Fruit fly (Drosophila melanogaster) whole organism, embryonic: ENCODE data around the gene CG15296.

Source experiments
- Atf6 ChIP-seq: fragments of 200-800 bp; sonication (Bioruptor generic); IDR thresholded peaks from 2 replicates; pipeline ENCODE4 v1.3.6; 2022; ENCODE audit warnings: missing biosample characterization, missing genetic modification characterization
- CG10366 ChIP-seq: fragments of 200-800 bp; sonication (Bioruptor generic); IDR thresholded peaks from 2 replicates; pipeline ENCODE4 v1.3.6; 2022; ENCODE audit warnings: missing biosample characterization, missing genetic modification characterization
- CG11398 ChIP-seq: fragments of 200-800 bp; sonication (Bioruptor generic); optimal IDR thresholded peaks from 2 replicates; lab custom pipeline; 2016; ENCODE audit warnings: missing biosample characterization, missing genetic modification characterization
- CG12071 ChIP-seq: fragments of 200-800 bp; sonication (Bioruptor generic); optimal IDR thresholded peaks from 3 replicates; lab custom pipeline; 2018; ENCODE audit warnings: missing biosample characterization, mild to moderate bottlenecking, missing genetic modification characterization
- CG12391 ChIP-seq: fragments of 200-800 bp; sonication (Bioruptor generic); optimal IDR thresholded peaks from 3 replicates; lab custom pipeline; 2018; ENCODE audit warnings: missing biosample characterization, mild to moderate bottlenecking, missing genetic modification characterization, moderate library complexity
- CG12769 ChIP-seq: fragments of 200-800 bp; sonication (Bioruptor generic); optimal IDR thresholded peaks from 2 replicates; lab custom pipeline; 2019; ENCODE audit warnings: missing biosample characterization, mild to moderate bottlenecking, missing genetic modification characterization, moderate library complexity
- CG14014 ChIP-seq: fragments of 200-800 bp; sonication (Bioruptor generic); IDR thresholded peaks from 2 replicates; pipeline ENCODE4 v1.3.6; 2022; ENCODE audit warnings: missing biosample characterization, missing genetic modification characterization
- CG14860 ChIP-seq: fragments of 200-800 bp; sonication (Bioruptor generic); IDR thresholded peaks from 3 replicates; pipeline ENCODE4 v1.3.6; 2022; ENCODE audit warnings: missing biosample characterization, missing genetic modification characterization; ENCODE audit not compliant: partially characterized antibody
- CG17328 ChIP-seq: fragments of 200-800 bp; sonication (Bioruptor generic); IDR thresholded peaks from 2 replicates; pipeline ENCODE4 v1.3.6; 2022; ENCODE audit warnings: missing biosample characterization, missing genetic modification characterization
- CG17359 ChIP-seq: fragments of 200-800 bp; sonication (Bioruptor generic); optimal IDR thresholded peaks from 3 replicates; lab custom pipeline; 2018; ENCODE audit warnings: missing biosample characterization, mild to moderate bottlenecking, missing genetic modification characterization, moderate library complexity
- CG2120 ChIP-seq: fragments of 200-800 bp; sonication (Bioruptor generic); optimal IDR thresholded peaks from 3 replicates; lab custom pipeline; 2016; ENCODE audit warnings: missing biosample characterization, missing genetic modification characterization
- CG2678 ChIP-seq: fragments of 200-800 bp; sonication (Bioruptor generic); optimal IDR thresholded peaks from 3 replicates; lab custom pipeline; 2019; ENCODE audit warnings: missing biosample characterization, mild to moderate bottlenecking, missing genetic modification characterization, moderate library complexity
- CG30403 ChIP-seq: fragments of 200-800 bp; sonication (Bioruptor generic); optimal IDR thresholded peaks from 3 replicates; lab custom pipeline; 2016; ENCODE audit warnings: missing biosample characterization, missing genetic modification characterization
- CG32767 ChIP-seq: fragments of 200-800 bp; sonication (Bioruptor generic); IDR thresholded peaks from 2 replicates; pipeline ENCODE4 v1.3.6; 2022; ENCODE audit warnings: missing biosample characterization, missing genetic modification characterization
- CG34224 ChIP-seq: fragments of 200-800 bp; sonication (Bioruptor generic); IDR thresholded peaks from 3 replicates; pipeline ENCODE4 v1.3.6; 2022; ENCODE audit warnings: missing biosample characterization, missing genetic modification characterization; ENCODE audit not compliant: partially characterized antibody
- CG3726 ChIP-seq: fragments of 200-800 bp; sonication (Bioruptor generic); IDR thresholded peaks from 3 replicates; pipeline ENCODE4, ENCODE4 v1.3.6; 2022; ENCODE audit warnings: missing biosample characterization, missing genetic modification characterization
- CG6689 ChIP-seq: fragments of 200-800 bp; sonication (Bioruptor generic); IDR thresholded peaks from 2 replicates; pipeline ENCODE4 v1.3.6; 2022; ENCODE audit warnings: missing biosample characterization, missing genetic modification characterization
- CG7556 ChIP-seq: fragments of 200-800 bp; sonication (Bioruptor generic); optimal IDR thresholded peaks from 2 replicates; lab custom pipeline; 2017; ENCODE audit warnings: missing biosample characterization, mild to moderate bottlenecking, missing genetic modification characterization
- Fer2 ChIP-seq: fragments of 200-800 bp; sonication (Bioruptor generic); optimal IDR thresholded peaks from 2 replicates; lab custom pipeline; 2018; ENCODE audit warnings: missing biosample characterization, mild to moderate bottlenecking, missing genetic modification characterization, moderate library complexity
- HmgZ ChIP-seq: fragments of 200-800 bp; sonication (Bioruptor generic); optimal IDR thresholded peaks from 2 replicates; lab custom pipeline; 2018; ENCODE audit warnings: missing biosample characterization, mild to moderate bottlenecking, missing genetic modification characterization
- Hr39 ChIP-seq: fragments of >200 bp; optimal IDR thresholded peaks from 2 replicates; lab custom pipeline; 2017
- Nf-YC ChIP-seq: fragments of 200-800 bp; optimal IDR thresholded peaks from 3 replicates; lab custom pipeline; 2019; ENCODE audit warnings: missing biosample characterization, mild to moderate bottlenecking, missing genetic modification characterization, moderate library complexity
- PHDP ChIP-seq: fragments of 200-800 bp; sonication (Bioruptor generic); optimal IDR thresholded peaks from 3 replicates; lab custom pipeline; 2018; ENCODE audit warnings: missing biosample characterization, mild to moderate bottlenecking, missing genetic modification characterization, moderate library complexity
- Pdp1 ChIP-seq, 2 experiments: fragments of 200-800 bp; sonication (Bioruptor generic); optimal IDR thresholded peaks; 3 replicates each; lab custom pipeline; 2016; ENCODE audit warnings: missing biosample characterization in 2 of 2, missing genetic modification characterization in 2 of 2, mild to moderate bottlenecking in 1 of 2, moderate library complexity in 1 of 2
- Sox102F ChIP-seq: fragments of 200-800 bp; sonication (Bioruptor generic); optimal IDR thresholded peaks from 2 replicates; lab custom pipeline; 2018; ENCODE audit warnings: missing biosample characterization, mild to moderate bottlenecking, missing genetic modification characterization, moderate library complexity
- Sry-δ ChIP-seq: fragments of 200-800 bp; sonication (Bioruptor generic); optimal IDR thresholded peaks from 2 replicates; lab custom pipeline; 2016; ENCODE audit warnings: missing biosample characterization, missing genetic modification characterization
- dpn ChIP-seq, 2 experiments: fragments of 200-800 bp; sonication (Bioruptor generic); optimal IDR thresholded peaks; 3 replicates each; lab custom pipeline; 2016; ENCODE audit warnings: missing biosample characterization in 2 of 2, missing genetic modification characterization in 2 of 2
- dysf ChIP-seq: fragments of 200-800 bp; sonication (Bioruptor generic); IDR thresholded peaks from 3 replicates; pipeline ENCODE4 v1.3.6; 2022; ENCODE audit warnings: missing biosample characterization, missing genetic modification characterization
- eve ChIP-seq, 2 experiments: fragments of >200 bp; optimal IDR thresholded peaks; 2 replicates each; lab custom pipeline; 2017; ENCODE audit warnings: missing biosample characterization in 2 of 2, missing genetic modification characterization in 2 of 2
- fru ChIP-seq: fragments of >200 bp; optimal IDR thresholded peaks from 2 replicates; lab custom pipeline; 2017
- gro ChIP-seq: fragments of 200-800 bp; sonication (Bioruptor generic); optimal IDR thresholded peaks from 2 replicates; lab custom pipeline; 2016; ENCODE audit warnings: missing biosample characterization, missing genetic modification characterization
- hbn ChIP-seq: fragments of 200-800 bp; sonication (Bioruptor generic); IDR thresholded peaks from 2 replicates; pipeline ENCODE4 v1.3.6; 2022; ENCODE audit warnings: missing biosample characterization, missing genetic modification characterization; ENCODE audit not compliant: partially characterized antibody
- hkb ChIP-seq, 2 experiments: fragments of 200-800 bp in 1 of 2; fragments of >200 bp in 1 of 2; sonication (Bioruptor generic) in 1 of 2; IDR thresholded peaks in 1 of 2; optimal IDR thresholded peaks in 1 of 2; 2 replicates each; pipeline versions ENCODE4 v1.3.6 to Lab custom; 2017 to 2022; ENCODE audit warnings: missing biosample characterization in 1 of 2, missing genetic modification characterization in 1 of 2
- otp ChIP-seq: fragments of 200-800 bp; sonication (Bioruptor generic); IDR thresholded peaks from 3 replicates; pipeline ENCODE4, ENCODE4 v1.3.6; 2022; ENCODE audit warnings: missing biosample characterization, missing genetic modification characterization
- pb ChIP-seq: fragments of 200-800 bp; sonication (Bioruptor generic); optimal IDR thresholded peaks from 3 replicates; lab custom pipeline; 2016; ENCODE audit warnings: missing biosample characterization, missing genetic modification characterization
- phol ChIP-seq: fragments of 200-800 bp; sonication (Bioruptor generic); optimal IDR thresholded peaks from 3 replicates; lab custom pipeline; 2018; ENCODE audit warnings: missing biosample characterization, mild to moderate bottlenecking, missing genetic modification characterization, moderate library complexity
- prd ChIP-seq, 3 experiments: fragments of >200 bp in 2 of 3; fragments of 200-800 bp in 1 of 3; sonication (Bioruptor generic) in 1 of 3; optimal IDR thresholded peaks in 2 of 3; IDR thresholded peaks in 1 of 3; 2 replicates in 2 of 3; 3 replicates in 1 of 3; pipeline versions ENCODE4 v1.3.6 to Lab custom; 2017 to 2022; ENCODE audit warnings: missing biosample characterization in 1 of 3, missing genetic modification characterization in 1 of 3
- psq ChIP-seq: fragments of 200-800 bp; sonication (Bioruptor generic); optimal IDR thresholded peaks from 2 replicates; lab custom pipeline; 2017; ENCODE audit warnings: missing biosample characterization, missing genetic modification characterization
- sens-2 ChIP-seq: fragments of 200-800 bp; sonication (Bioruptor generic); IDR thresholded peaks from 2 replicates; pipeline ENCODE4 v1.3.6; 2022; ENCODE audit warnings: missing biosample characterization, missing genetic modification characterization
- slbo ChIP-seq: fragments of 200-800 bp; sonication (Bioruptor generic); IDR thresholded peaks from 2 replicates; pipeline ENCODE4 v1.3.6; 2022; ENCODE audit warnings: missing biosample characterization, missing genetic modification characterization
- zf30C ChIP-seq: fragments of 200-800 bp; sonication (Bioruptor generic); optimal IDR thresholded peaks from 3 replicates; lab custom pipeline; 2018; ENCODE audit warnings: missing biosample characterization, mild to moderate bottlenecking, missing genetic modification characterization

Gene CG15296

dm6 chrX:10564145-10564544, 2.2 kb downstream of the CG15296 start (continued):
- peak in 1 of 2 experiments; percentile 30 for TF ChIP-seq eve (GFP tag; optimal IDR thresholded peaks at IDR 0.05; lab: Kevin White, UChicago)
- no peak for TF ChIP-seq psq (GFP tag; lab: Kevin White, UChicago)
- TF ChIP-seq Atf6 (GFP tag; lab: Robert Waterston, UW) = 0 out of 2 replicates have a peak, but pooled peaks have one; percentile 43
- no peak for TF ChIP-seq sens-2
- no peak for TF ChIP-seq zf30C
- TF ChIP-seq CG14860 (GFP tag; lab: Robert Waterston, UW) = no peak
- no peak for TF ChIP-seq Nf-YC (tag; lab: Kevin White, UChicago)
- no peak for TF ChIP-seq Hr39 (lab: Kevin White, UChicago)
- no peak for TF ChIP-seq HmgZ (tag; lab: Kevin White, UChicago)
- TF ChIP-seq CG32767 = no peak
- no peak for TF ChIP-seq PHDP (tag; lab: Kevin White, UChicago)
- peak; percentile 11 for TF ChIP-seq CG30403 (GFP tag; lab: Kevin White, UChicago)
- peak; percentile 16; the same call in 1 of the 2 replicates for TF ChIP-seq CG6689
- 0 out of 2 replicates have a peak, but pooled peaks have one; percentile 15 for TF ChIP-seq CG17328 (GFP tag; lab: Robert Waterston, UW)
- 0 out of 2 replicates have a peak, but pooled peaks have one; percentile 13 for TF ChIP-seq CG10366 (GFP tag; lab: Robert Waterston, UW)
- no peak for TF ChIP-seq CG11398 (GFP tag; lab: Kevin White, UChicago)
- TF ChIP-seq slbo (GFP tag; lab: Robert Waterston, UW) = peak; percentile 47
- peak; percentile 18 for TF ChIP-seq CG12769
- TF ChIP-seq CG12071 = peak; percentile 6
- no peak for TF ChIP-seq Pdp1 (GFP tag; optimal IDR thresholded peaks at IDR 0.05; lab: Kevin White, UChicago)
- no peak for TF ChIP-seq hkb (optimal IDR thresholded peaks at IDR 0.05; lab: Kevin White, UChicago)
- TF ChIP-seq hkb (GFP tag; IDR thresholded peaks at IDR 0.05; lab: Robert Waterston, UW) = peak; percentile 27; the same call in 1 of the 2 replicates
- TF ChIP-seq dpn (GFP tag; optimal IDR thresholded peaks at IDR 0.05; lab: Kevin White, UChicago) = peak in 1 of 2 experiments; percentile 3
- TF ChIP-seq Sry-δ (GFP tag; lab: Kevin White, UChicago) = no peak
- no peak for TF ChIP-seq prd (optimal IDR thresholded peaks at IDR 0.05; lab: Kevin White, UChicago)
- TF ChIP-seq prd (GFP tag; IDR thresholded peaks at IDR 0.05; lab: Robert Waterston, UW) = peak; percentile 57
- no peak for TF ChIP-seq Fer2 (tag; lab: Kevin White, UChicago)
- TF ChIP-seq CG2678 (tag; lab: Kevin White, UChicago) = peak; percentile 51
- no peak for TF ChIP-seq pb (GFP tag; lab: Kevin White, UChicago)
- 0 out of 2 replicates have a peak, but pooled peaks have one; percentile 18 for TF ChIP-seq CG14014
- TF ChIP-seq CG34224 (GFP tag; lab: Robert Waterston, UW) = no peak
- TF ChIP-seq CG17359 = no peak
- TF ChIP-seq CG12391 (tag; lab: Kevin White, UChicago) = no peak
- no peak for TF ChIP-seq gro (GFP tag; lab: Kevin White, UChicago)
- peak; percentile 27 for TF ChIP-seq CG7556 (GFP tag; lab: Kevin White, UChicago)
- TF ChIP-seq dysf (GFP tag; lab: Robert Waterston, UW) = peak; percentile 64
- TF ChIP-seq Sox102F (GFP tag; lab: Kevin White, UChicago) = peak; percentile 27
- no peak for TF ChIP-seq fru (lab: Kevin White, UChicago)
- TF ChIP-seq otp = 0 out of 3 replicates have a peak, but pooled peaks have one; percentile 15
- TF ChIP-seq CG3726 (GFP tag; lab: Robert Waterston, UW) = no peak
- no peak for TF ChIP-seq hbn (GFP tag; lab: Robert Waterston, UW)
- TF ChIP-seq CG2120 (GFP tag; lab: Kevin White, UChicago) = peak; percentile 37
- TF ChIP-seq phol (tag; lab: Kevin White, UChicago) = peak; percentile 7
